Worm (Caenorhabditis elegans): ENCODE data around the gene swan-1.
A peak's percentile ranks its signal among the peaks of the same experiment; 100 is the strongest.

The swan-1 gene

DNA sequence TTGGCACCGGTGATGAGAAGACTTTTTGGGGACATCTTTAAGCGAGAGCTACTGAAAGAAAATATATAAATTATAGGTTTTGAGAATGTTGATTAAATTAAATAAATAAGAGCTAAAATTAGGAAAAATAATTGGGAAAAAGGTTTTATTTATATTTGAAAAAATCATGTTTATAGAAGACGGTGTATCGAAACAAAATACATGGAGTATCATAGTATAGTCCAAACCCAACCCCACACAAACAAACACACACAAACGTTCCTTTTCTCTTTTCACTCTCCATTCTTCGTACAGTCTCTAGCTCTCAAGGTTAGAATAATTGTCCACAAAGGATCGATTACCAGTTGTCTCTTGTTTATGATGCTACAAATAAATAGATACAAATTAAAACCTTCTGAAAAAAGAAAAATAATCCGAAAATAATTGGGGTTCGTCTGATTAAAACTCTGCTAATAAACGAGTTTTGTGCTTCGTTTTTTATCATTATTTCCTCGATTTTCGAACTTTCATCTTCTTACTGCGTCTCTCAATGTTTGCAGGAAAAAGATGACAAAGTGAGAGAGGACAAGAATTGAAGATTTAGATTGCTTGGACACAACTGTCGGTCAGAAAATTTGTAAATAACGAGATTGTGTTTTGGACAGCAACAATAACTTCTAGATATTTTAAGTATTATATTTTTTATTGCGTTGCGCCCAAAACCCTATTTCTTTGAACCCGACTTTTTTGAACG lies 50.5 kb downstream of the swan-1 start, which contains the start of gene F20G2.2:
F20G2.2 (minus strand) TSS at position 51 of the 733 bp plus-strand sequence.
- TF ChIP-seq sox-4 (tag; optimal IDR thresholded peaks at IDR 0.05) (no peak), nhr-71 (tag; optimal IDR thresholded peaks at IDR 0.05) (peak; percentile 44), nhr-47 (tag; optimal IDR thresholded peaks at IDR 0.05) (no peak), blmp-1 (tag; optimal IDR thresholded peaks at IDR 0.05) (peak; percentile 23), skn-1 (tag; optimal IDR thresholded peaks at IDR 0.05) (peak; percentile 56), efl-1 (optimal IDR thresholded peaks at IDR 0.05) (no peak), efl-1 (GFP tag; optimal IDR thresholded peaks at IDR 0.05 in 1 of 2) (peak in 1 of 2 experiments; percentile 11), fkh-10 (GFP tag; optimal IDR thresholded peaks at IDR 0.05) (no peak), lin-14 (GFP tag; optimal IDR thresholded peaks at IDR 0.05) (peak; percentile 72), nhr-90 (tag; optimal IDR thresholded peaks at IDR 0.05; ENCODE audit: poor library complexity) (no peak), mep-1 (tag; optimal IDR thresholded peaks at IDR 0.05) (peak; percentile 38), C16A3.4 (tag; optimal IDR thresholded peaks at IDR 0.05) (no peak), nhr-85 (tag) (peak; percentile 13), snu-23 (GFP tag; optimal IDR thresholded peaks at IDR 0.05) (peak; percentile 24)
